Worm (Caenorhabditis elegans) whole organism, midembryonic: ENCODE results near the gene fbxa-2.

Source experiments
- T22C8.4 ChIP-seq: fragments of 200-800 bp; sonication (Bioruptor generic); IDR thresholded peaks from 2 replicates; pipeline ENCODE4 v1.3.6; 2022; ENCODE audit warnings: missing genetic modification characterization, missing compliant biosample characterization
- cog-1 ChIP-seq: sonication (generic microtip); optimal IDR thresholded peaks from 2 replicates; lab custom pipeline; 2016; ENCODE audit warnings: missing genetic modification characterization, missing compliant biosample characterization
- flt-1 ChIP-seq: fragments of 200-800 bp; sonication (Bioruptor generic); IDR thresholded peaks from 2 replicates; pipeline ENCODE4 v1.3.6; 2022; ENCODE audit warnings: missing genetic modification characterization, missing compliant biosample characterization
- klf-2 ChIP-seq: fragments of 200-800 bp; sonication (Bioruptor generic); conservative IDR thresholded peaks from 2 replicates; pipeline ENCODE4 v1.3.6; 2022; ENCODE audit warnings: missing genetic modification reagents, missing genetic modification characterization, missing compliant biosample characterization
- med-1 ChIP-seq: sonication (generic microtip); optimal IDR thresholded peaks from 2 replicates; lab custom pipeline; 2017; ENCODE audit warnings: missing genetic modification characterization, mild to moderate bottlenecking, missing compliant biosample characterization, antibody characterized with exemption, missing genetic modification reagents; ENCODE audit not compliant: insufficient read depth
- ref-1 ChIP-seq: fragments of 200-800 bp; sonication (Bioruptor generic); conservative IDR thresholded peaks from 2 replicates; pipeline ENCODE4 v1.3.6; 2022; ENCODE audit warnings: missing genetic modification reagents, missing genetic modification characterization, missing compliant biosample characterization
- tab-1 ChIP-seq: fragments of 200-800 bp; sonication (Bioruptor generic); IDR thresholded peaks from 2 replicates; pipeline ENCODE4 v1.3.6; 2022; ENCODE audit warnings: missing genetic modification characterization, missing compliant biosample characterization
- ztf-23 ChIP-seq: fragments of 200-800 bp; sonication (Bioruptor generic); IDR thresholded peaks from 2 replicates; pipeline ENCODE4 v1.3.6; 2022; ENCODE audit warnings: missing genetic modification reagents, missing genetic modification characterization, missing compliant biosample characterization
- ztf-29 ChIP-seq: fragments of 200-800 bp; sonication (Bioruptor generic); IDR thresholded peaks from 2 replicates; pipeline ENCODE4 v1.3.6; 2022; ENCODE audit warnings: missing genetic modification reagents, missing genetic modification characterization, missing compliant biosample characterization

The fbxa-2 gene

ce11 chrV:16271121-16271520 lies 1.7 kb upstream of the fbxa-2 start, which contains the start of gene T13F3.6:
Gene T13F3.6, minus strand, starts transcription at chrV:16271221.
- TF ChIP-seq ztf-23 (no peak), klf-2 (no peak), ztf-29 (GFP tag; lab: Robert Waterston, UW) (no peak), ref-1 (GFP tag; lab: Robert Waterston, UW) (no peak), T22C8.4 (GFP tag; lab: Robert Waterston, UW) (no peak), tab-1 (no peak), med-1 (GFP tag; lab: Kevin White, UChicago) (no peak), flt-1 (no peak), cog-1 (tag; lab: Kevin White, UChicago) (no peak)

ce11 chrV:16266514-16266913 lies 2.9 kb downstream of the fbxa-2 start, which contains the start of gene T13F3.4:
Gene T13F3.4, minus strand, starts transcription at chrV:16266614.
- TF ChIP-seq ref-1 (GFP tag; lab: Robert Waterston, UW), result no peak
- TF ChIP-seq ztf-29 (GFP tag; lab: Robert Waterston, UW), result no peak
- no peak for TF ChIP-seq flt-1
- TF ChIP-seq T22C8.4 (GFP tag; lab: Robert Waterston, UW), result no peak
- no peak for TF ChIP-seq ztf-23
- TF ChIP-seq med-1 (GFP tag; lab: Kevin White, UChicago), result no peak
- no peak for TF ChIP-seq cog-1 (tag; lab: Kevin White, UChicago)
- TF ChIP-seq klf-2, result no peak
- TF ChIP-seq tab-1, result no peak

- TF ChIP-seq tab-1 (no peak), med-1 (GFP tag; lab: Kevin White, UChicago) (no peak), ref-1 (GFP tag; lab: Robert Waterston, UW) (no peak), T22C8.4 (GFP tag; lab: Robert Waterston, UW) (no peak), cog-1 (tag; lab: Kevin White, UChicago) (no peak), flt-1 (no peak), ztf-29 (GFP tag; lab: Robert Waterston, UW) (no peak)
These were observed 9.8 kb downstream of the fbxa-2 start, which contains the start of gene nhr-127 for ce11 chrV:16259684-16260083. Gene nhr-127, plus strand, starts transcription at chrV:16259984.

ce11 chrV:16258142-16258541 lies 11.3 kb downstream of the fbxa-2 start, which contains the start of gene nhr-218:
Gene nhr-218, plus strand, starts transcription at chrV:16258442.
- TF ChIP-seq ref-1 (GFP tag; lab: Robert Waterston, UW) (no peak), ztf-29 (GFP tag; lab: Robert Waterston, UW) (no peak), flt-1 (no peak), med-1 (GFP tag; lab: Kevin White, UChicago) (no peak), klf-2 (no peak), cog-1 (tag; lab: Kevin White, UChicago) (no peak), tab-1 (no peak)

ce11 chrV:16256395-16256794 lies 13.1 kb downstream of the fbxa-2 start, which contains the start of gene bgnt-1.3:
Gene bgnt-1.3, minus strand, starts transcription at chrV:16256495.
- no peak for TF ChIP-seq tab-1
- no peak for TF ChIP-seq ztf-29 (GFP tag; lab: Robert Waterston, UW)
- TF ChIP-seq T22C8.4 (GFP tag; lab: Robert Waterston, UW), result no peak
- no peak for TF ChIP-seq klf-2
- no peak for TF ChIP-seq flt-1
- TF ChIP-seq ztf-23, result no peak
- no peak for TF ChIP-seq cog-1 (tag; lab: Kevin White, UChicago)
- no peak for TF ChIP-seq ref-1 (GFP tag; lab: Robert Waterston, UW)

- TF ChIP-seq ztf-29 (GFP tag; lab: Robert Waterston, UW), result no peak
- TF ChIP-seq ref-1 (GFP tag; lab: Robert Waterston, UW), result no peak
- no peak for TF ChIP-seq T22C8.4 (GFP tag; lab: Robert Waterston, UW)
- no peak for TF ChIP-seq med-1 (GFP tag; lab: Kevin White, UChicago)
- no peak for TF ChIP-seq cog-1 (tag; lab: Kevin White, UChicago)
- no peak for TF ChIP-seq klf-2
- TF ChIP-seq flt-1, result no peak
- TF ChIP-seq ztf-23, result no peak
- no peak for TF ChIP-seq tab-1
These were observed 15.8 kb downstream of the fbxa-2 start, which contains the start of gene gcy-20 for ce11 chrV:16253687-16254086. Gene gcy-20, minus strand, starts transcription at chrV:16253787.

- TF ChIP-seq T22C8.4 (GFP tag; lab: Robert Waterston, UW), result no peak
- TF ChIP-seq tab-1, result no peak
- TF ChIP-seq ztf-23, result no peak
- TF ChIP-seq ztf-29 (GFP tag; lab: Robert Waterston, UW), result no peak
- no peak for TF ChIP-seq flt-1
- no peak for TF ChIP-seq ref-1 (GFP tag; lab: Robert Waterston, UW)
- TF ChIP-seq cog-1 (tag; lab: Kevin White, UChicago), result no peak
- no peak for TF ChIP-seq med-1 (GFP tag; lab: Kevin White, UChicago)
- no peak for TF ChIP-seq klf-2
These were observed 20.4 kb downstream of the fbxa-2 start for ce11 chrV:16249105-16249504.

ce11 chrV:16246579-16246978 lies 22.9 kb downstream of the fbxa-2 start, which contains the start of gene srh-95:
Gene srh-95, plus strand, starts transcription at chrV:16246879.
- no peak for TF ChIP-seq med-1 (GFP tag; lab: Kevin White, UChicago)
- no peak for TF ChIP-seq tab-1
- no peak for TF ChIP-seq klf-2
- no peak for TF ChIP-seq flt-1
- no peak for TF ChIP-seq ztf-23
- TF ChIP-seq ztf-29 (GFP tag; lab: Robert Waterston, UW), result no peak
- no peak for TF ChIP-seq cog-1 (tag; lab: Kevin White, UChicago)
- no peak for TF ChIP-seq T22C8.4 (GFP tag; lab: Robert Waterston, UW)
- TF ChIP-seq ref-1 (GFP tag; lab: Robert Waterston, UW), result no peak

ce11 chrV:16244078-16244477 lies 25.4 kb downstream of the fbxa-2 start, which contains the start of gene srh-104:
Gene srh-104, minus strand, starts transcription at chrV:16244178.
- TF ChIP-seq cog-1 (tag; lab: Kevin White, UChicago), result no peak
- no peak for TF ChIP-seq med-1 (GFP tag; lab: Kevin White, UChicago)
- TF ChIP-seq klf-2, result no peak
- TF ChIP-seq tab-1, result no peak
- TF ChIP-seq ztf-23, result no peak
- TF ChIP-seq flt-1, result no peak
- no peak for TF ChIP-seq ref-1 (GFP tag; lab: Robert Waterston, UW)

- TF ChIP-seq ztf-23 (no peak), T22C8.4 (GFP tag; lab: Robert Waterston, UW) (no peak), cog-1 (tag; lab: Kevin White, UChicago) (no peak), flt-1 (no peak), klf-2 (no peak), ref-1 (GFP tag; lab: Robert Waterston, UW) (no peak), med-1 (GFP tag; lab: Kevin White, UChicago) (no peak)
These were observed 32.2 kb downstream of the fbxa-2 start, which contains the start of gene F21H7.5 for ce11 chrV:16237223-16237622. Gene F21H7.5, plus strand, starts transcription at chrV:16237523.
